Fruit fly (Drosophila melanogaster): Measurements from ENCODE around the gene eIF4G2.

The eIF4G2 gene

dm6 chr3R:23783961-23784360, 35.1 kb downstream of the eIF4G2 start (continued):
- TF ChIP-seq CG16779 (tag; optimal IDR thresholded peaks at IDR 0.05) (peak; percentile 71), dsx (GFP tag; optimal IDR thresholded peaks at IDR 0.05; ENCODE audit: poor library complexity, severe bottlenecking) (peak; percentile 83), Ets21C (GFP tag; optimal IDR thresholded peaks at IDR 0.05) (peak; percentile 60), cyc (GFP tag; optimal IDR thresholded peaks at IDR 0.05) (peak; percentile 70), Hr4 (GFP tag; optimal IDR thresholded peaks at IDR 0.05) (peak; percentile 90), acj6 (GFP tag; optimal IDR thresholded peaks at IDR 0.05) (peak; percentile 90), fd85E (GFP tag; optimal IDR thresholded peaks at IDR 0.05) (peak; percentile 37), CG8319 (GFP tag; optimal IDR thresholded peaks at IDR 0.05) (peak; percentile 79)

dm6 chr3R:23783403-23783757, 35.7 kb downstream of the eIF4G2 start:
- TF ChIP-seq vri (GFP tag; optimal IDR thresholded peaks at IDR 0.05) (peak; percentile 58), CG15336 (GFP tag; IDR thresholded peaks at IDR 0.05) (no peak), CG6276 (GFP tag; optimal IDR thresholded peaks at IDR 0.05) (no peak), Hr38 (GFP tag; optimal IDR thresholded peaks at IDR 0.05) (no peak)

dm6 chr3R:23782456-23783402, 36.3 kb downstream of the eIF4G2 start:
- peak; percentile 82 for TF ChIP-seq spab (GFP tag; optimal IDR thresholded peaks at IDR 0.05)
- peak; percentile 87 for TF ChIP-seq dac (GFP tag; optimal IDR thresholded peaks at IDR 0.05)
- TF ChIP-seq CG7368 (GFP tag; optimal IDR thresholded peaks at IDR 0.05), result peak; percentile 81
- TF ChIP-seq Eip75B (GFP tag; optimal IDR thresholded peaks at IDR 0.05), result peak; percentile 91
- peak; percentile 88 for TF ChIP-seq CG3032 (tag; optimal IDR thresholded peaks at IDR 0.05)
- peak; percentile 91 for TF ChIP-seq CG4318 (GFP tag; optimal IDR thresholded peaks at IDR 0.05)
- TF ChIP-seq CG6276 (GFP tag; optimal IDR thresholded peaks at IDR 0.05), result peak; percentile 89
- peak; percentile 82 for TF ChIP-seq CG11762 (GFP tag; optimal IDR thresholded peaks at IDR 0.05; ENCODE audit: insufficient read depth)
- peak; percentile 91 for TF ChIP-seq Ets96B (tag; optimal IDR thresholded peaks at IDR 0.05)
- peak; percentile 83 for TF ChIP-seq CG6792 (GFP tag; optimal IDR thresholded peaks at IDR 0.05)
- peak; percentile 94 for TF ChIP-seq Hr4 (GFP tag; optimal IDR thresholded peaks at IDR 0.05)
- TF ChIP-seq CG32006 (GFP tag; optimal IDR thresholded peaks at IDR 0.05), result peak; percentile 96
- TF ChIP-seq pdm3 (GFP tag; optimal IDR thresholded peaks at IDR 0.05), result peak; percentile 92
- peak; percentile 89 for TF ChIP-seq Lpt (GFP tag; optimal IDR thresholded peaks at IDR 0.05)
- peak; percentile 79 for TF ChIP-seq fd59A (GFP tag; optimal IDR thresholded peaks at IDR 0.05)
- peak; percentile 88 for TF ChIP-seq Hr39 (GFP tag; optimal IDR thresholded peaks at IDR 0.05)
- peak; percentile 90 for TF ChIP-seq achi (GFP tag; optimal IDR thresholded peaks at IDR 0.05)
- TF ChIP-seq eg (GFP tag; IDR thresholded peaks at IDR 0.05), result peak; percentile 94
- peak; percentile 86 for TF ChIP-seq CG34406 (GFP tag; optimal IDR thresholded peaks at IDR 0.05)
- peak; percentile 99 for TF ChIP-seq Eip78C (GFP tag)
- peak; percentile 92 for TF ChIP-seq OdsH (GFP tag; optimal IDR thresholded peaks at IDR 0.05)
- TF ChIP-seq CG31627 (GFP tag; optimal IDR thresholded peaks at IDR 0.05), result peak; percentile 88
- TF ChIP-seq Met (GFP tag; optimal IDR thresholded peaks at IDR 0.05), result peak; percentile 94
- peak; percentile 93 for TF ChIP-seq CG3919 (GFP tag; optimal IDR thresholded peaks at IDR 0.05)
- TF ChIP-seq Sox15 (GFP tag; optimal IDR thresholded peaks at IDR 0.05), result peak; percentile 58
- TF ChIP-seq net (GFP tag; optimal IDR thresholded peaks at IDR 0.05), result peak; percentile 91
- TF ChIP-seq CG8119 (GFP tag; IDR thresholded peaks at IDR 0.05), result peak; percentile 93
- TF ChIP-seq CG10669 (GFP tag; optimal IDR thresholded peaks at IDR 0.05), result peak; percentile 86
- TF ChIP-seq Sox14 (GFP tag; optimal IDR thresholded peaks at IDR 0.05), result peak; percentile 93
- TF ChIP-seq Sox102F (GFP tag; optimal IDR thresholded peaks at IDR 0.05), result peak; percentile 93
- TF ChIP-seq Eip93F (GFP tag; optimal IDR thresholded peaks at IDR 0.05), result peak; percentile 64
- TF ChIP-seq Blimp-1 (GFP tag; optimal IDR thresholded peaks at IDR 0.05), result peak; percentile 90
- TF ChIP-seq dsx (GFP tag; optimal IDR thresholded peaks at IDR 0.05; ENCODE audit: poor library complexity, severe bottlenecking), result peak; percentile 85
- peak; percentile 73 to 82 for TF ChIP-seq ss (GFP tag; optimal IDR thresholded peaks at IDR 0.05)
- TF ChIP-seq fkh (GFP tag; optimal IDR thresholded peaks at IDR 0.05), result peak; percentile 100
- TF ChIP-seq esn (GFP tag; optimal IDR thresholded peaks at IDR 0.05), result peak; percentile 93
- peak; percentile 93 for TF ChIP-seq CG6163 (GFP tag; IDR thresholded peaks at IDR 0.05)

Measured in whole organism, prepupa.